Worm (Caenorhabditis elegans) whole organism, late embryonic: ENCODE data around the gene F55C9.11.
"Not testable (repeated sequence)": the region's sequence is repeated elsewhere in the genome, so short reads cannot be mapped to it uniquely, and the experiment has no call there.

Experiments used
- C38D4.7 ChIP-seq: fragments of 200-800 bp; sonication (Bioruptor generic); optimal IDR thresholded peaks from 2 replicates; lab custom pipeline; 2018; ENCODE audit warnings: mild to moderate bottlenecking, missing genetic modification characterization, moderate library complexity, missing compliant biosample characterization
- T23F11.4 ChIP-seq: fragments of 200-800 bp; sonication (Bioruptor generic); optimal IDR thresholded peaks from 2 replicates; lab custom pipeline; 2018; ENCODE audit warnings: mild to moderate bottlenecking, missing genetic modification characterization, missing compliant biosample characterization
- Y22D7AL.16 ChIP-seq: sonication (generic microtip); optimal IDR thresholded peaks from 2 replicates; lab custom pipeline; 2016; ENCODE audit warnings: missing genetic modification characterization, missing compliant biosample characterization
- ahr-1 ChIP-seq: sonication (generic microtip); optimal IDR thresholded peaks from 2 replicates; lab custom pipeline; 2016; ENCODE audit warnings: missing genetic modification characterization, missing compliant biosample characterization
- ama-1 ChIP-seq: fragments of 150-350 bp; optimal IDR thresholded peaks from 2 replicates; lab custom pipeline; 2014
- ceh-18 ChIP-seq: sonication (generic microtip); optimal IDR thresholded peaks from 2 replicates; lab custom pipeline; 2016; ENCODE audit warnings: missing genetic modification characterization, missing compliant biosample characterization
- ceh-19 ChIP-seq: fragments of 200-800 bp; sonication (Bioruptor generic); optimal IDR thresholded peaks from 2 replicates; lab custom pipeline; 2018; ENCODE audit warnings: mild to moderate bottlenecking, missing genetic modification characterization, missing compliant biosample characterization
- ceh-2 ChIP-seq: sonication (generic microtip); optimal IDR thresholded peaks from 2 replicates; lab custom pipeline; 2016; ENCODE audit warnings: missing genotype, missing genetic modification characterization, missing compliant biosample characterization
- ceh-24 ChIP-seq: sonication (generic microtip); optimal IDR thresholded peaks from 2 replicates; lab custom pipeline; 2016; ENCODE audit warnings: mild to moderate bottlenecking, missing genetic modification characterization, missing compliant biosample characterization
- ceh-31 ChIP-seq: sonication (generic microtip); optimal IDR thresholded peaks from 2 replicates; lab custom pipeline; 2016; ENCODE audit warnings: missing genetic modification characterization, missing compliant biosample characterization
- ceh-45 ChIP-seq: fragments of 200-800 bp; sonication (Bioruptor generic); IDR thresholded peaks from 2 replicates; pipeline ENCODE4 v1.3.6; 2022; ENCODE audit warnings: missing genetic modification reagents, missing genetic modification characterization, missing compliant biosample characterization
- ceh-48 ChIP-seq: sonication (generic microtip); optimal IDR thresholded peaks from 2 replicates; lab custom pipeline; 2016; ENCODE audit warnings: missing genetic modification characterization, inconsistent platforms, missing compliant biosample characterization
- che-1 ChIP-seq: sonication (generic microtip); optimal IDR thresholded peaks from 2 replicates; lab custom pipeline; 2016; ENCODE audit warnings: mild to moderate bottlenecking, missing genetic modification characterization, missing compliant biosample characterization
- dve-1 ChIP-seq: sonication (generic microtip); optimal IDR thresholded peaks from 2 replicates; lab custom pipeline; 2017; ENCODE audit warnings: antibody characterized with exemption, mild to moderate bottlenecking, missing genetic modification characterization, missing compliant biosample characterization
- elt-2 ChIP-seq: sonication (generic microtip); optimal IDR thresholded peaks from 2 replicates; lab custom pipeline; 2016; ENCODE audit warnings: missing genetic modification reagents, missing genetic modification characterization, missing compliant biosample characterization
- elt-4 ChIP-seq: sonication (generic microtip); optimal IDR thresholded peaks from 2 replicates; lab custom pipeline; 2016; ENCODE audit warnings: missing genetic modification characterization, missing compliant biosample characterization
- fax-1 ChIP-seq: sonication (generic microtip); optimal IDR thresholded peaks from 2 replicates; lab custom pipeline; 2016; ENCODE audit warnings: missing genotype, missing genetic modification characterization, missing compliant biosample characterization
- hlh-15 ChIP-seq: sonication (generic microtip); optimal IDR thresholded peaks from 2 replicates; lab custom pipeline; 2016; ENCODE audit warnings: missing genetic modification characterization, missing compliant biosample characterization
- hlh-30 ChIP-seq: sonication (generic microtip); optimal IDR thresholded peaks from 2 replicates; lab custom pipeline; 2017; ENCODE audit warnings: antibody characterized with exemption, missing genetic modification characterization, missing compliant biosample characterization; ENCODE audit not compliant: insufficient read depth
- nhr-232 ChIP-seq: sonication (generic microtip); optimal IDR thresholded peaks from 2 replicates; lab custom pipeline; 2016; ENCODE audit warnings: missing genetic modification characterization, missing compliant biosample characterization
- odd-2 ChIP-seq: sonication (generic microtip); optimal IDR thresholded peaks from 2 replicates; lab custom pipeline; 2017; ENCODE audit warnings: antibody characterized with exemption, mild to moderate bottlenecking, missing genetic modification characterization, missing compliant biosample characterization
- pax-1 ChIP-seq: fragments of 150-350 bp; optimal IDR thresholded peaks from 2 replicates; lab custom pipeline; 2014; ENCODE audit warnings: missing biosample characterization, missing genetic modification characterization
- pha-4 ChIP-seq: fragments of 150-350 bp; optimal IDR thresholded peaks from 2 replicates; lab custom pipeline; 2018; ENCODE audit warnings: missing biosample characterization, missing genetic modification reagents, missing genetic modification characterization
- pqm-1 ChIP-seq: sonication (generic microtip); optimal IDR thresholded peaks from 2 replicates; lab custom pipeline; 2016; ENCODE audit warnings: missing genetic modification characterization, missing compliant biosample characterization
- pros-1 ChIP-seq: fragments of 150-350 bp; optimal IDR thresholded peaks from 2 replicates; lab custom pipeline; 2014; ENCODE audit warnings: missing biosample characterization, missing genetic modification reagents, missing genetic modification characterization
- sdc-2 ChIP-seq: sonication (generic microtip); optimal IDR thresholded peaks from 2 replicates; lab custom pipeline; 2016; ENCODE audit warnings: missing genotype, missing genetic modification characterization, missing compliant biosample characterization
- tbx-2 ChIP-seq: sonication (generic microtip); optimal IDR thresholded peaks from 2 replicates; lab custom pipeline; 2016; ENCODE audit warnings: missing genetic modification characterization, missing compliant biosample characterization
- unc-3 ChIP-seq, 2 experiments: fragments of 200-800 bp in 1 of 2; sonication (Bioruptor generic) in 1 of 2; sonication (generic microtip) in 1 of 2; conservative IDR thresholded peaks in 1 of 2; optimal IDR thresholded peaks in 1 of 2; 2 replicates each; pipeline versions ENCODE4 v1.3.6 to Lab custom; 2016 to 2022; ENCODE audit warnings: missing compliant biosample characterization in 2 of 2, missing genetic modification characterization in 2 of 2, missing genetic modification reagents in 1 of 2
- unc-55 ChIP-seq: sonication (generic microtip); optimal IDR thresholded peaks from 2 replicates; lab custom pipeline; 2017; ENCODE audit warnings: missing biosample characterization, missing genetic modification reagents, missing genetic modification characterization
- zip-5 ChIP-seq: sonication (generic microtip); optimal IDR thresholded peaks from 2 replicates; lab custom pipeline; 2016; ENCODE audit warnings: missing genetic modification characterization, missing compliant biosample characterization

The F55C9.11 gene

ce11 chrV:19319460-19319995 is 10.0 kb upstream of the F55C9.11 start, which contains the start of gene C43D7.7:
C43D7.7 (minus strand) TSS chrV:19319510.
- TF ChIP-seq pha-4 (tag; lab: Kevin White, UChicago), result no peak
- TF ChIP-seq zip-5 (tag; lab: Kevin White, UChicago), result no peak
- TF ChIP-seq unc-55 (GFP tag; lab: Kevin White, UChicago), result no peak
- TF ChIP-seq ceh-45 (GFP tag; lab: Robert Waterston, UW), result no peak
- no peak for TF ChIP-seq pros-1 (tag; lab: Kevin White, UChicago)
- no peak for TF ChIP-seq ceh-19 (GFP tag; lab: Kevin White, UChicago)
- no peak for TF ChIP-seq T23F11.4 (GFP tag; lab: Kevin White, UChicago)
- no peak for TF ChIP-seq unc-3 (GFP tag; conservative IDR thresholded peaks at IDR 0.05; lab: Robert Waterston, UW)
- no peak for TF ChIP-seq unc-3 (tag; optimal IDR thresholded peaks at IDR 0.05; lab: Kevin White, UChicago)
- no peak for TF ChIP-seq Y22D7AL.16 (tag; lab: Kevin White, UChicago)
- TF ChIP-seq C38D4.7, result no peak
- TF ChIP-seq, all 69 proteins: peak for 0

ce11 chrV:19317058-19317457 is 7.6 kb upstream of the F55C9.11 start, which contains the start of gene srh-208:
srh-208 (plus strand) TSS chrV:19317358.
- TF ChIP-seq unc-55 (GFP tag; lab: Kevin White, UChicago); elt-4 (tag; lab: Kevin White, UChicago); ceh-18 (tag; lab: Kevin White, UChicago): not testable (repeated sequence)

DNA sequence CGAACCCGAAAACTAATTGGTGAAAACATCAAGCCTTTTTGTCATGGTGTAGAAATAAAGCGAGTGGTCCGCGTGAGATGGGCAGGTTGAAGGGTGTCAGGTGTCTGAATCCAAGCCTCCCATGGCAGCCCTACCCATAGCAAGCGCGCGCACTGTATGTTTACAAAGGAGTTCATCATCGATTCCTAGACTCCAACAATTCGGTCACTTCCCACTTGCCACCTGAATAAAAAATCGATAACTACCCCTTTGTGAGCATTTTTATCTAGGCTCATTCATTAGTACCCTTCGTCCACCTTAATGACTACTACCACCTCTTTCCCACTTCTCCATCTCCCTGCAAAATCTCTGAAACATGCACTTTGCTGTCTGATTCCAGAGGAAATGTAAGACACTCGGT is 3.5 kb upstream of the F55C9.11 start, which contains the start of gene fbxb-64:
fbxb-64 (plus strand) TSS at position 301 of the 400 bp plus-strand sequence.
- TF ChIP-seq ama-1 (lab: Kevin White, UChicago) (no peak), pqm-1 (tag; lab: Kevin White, UChicago) (no peak), nhr-232 (tag; lab: Kevin White, UChicago) (no peak), sdc-2 (tag; lab: Kevin White, UChicago) (no peak), hlh-30 (no peak), pha-4 (tag; lab: Kevin White, UChicago) (no peak), ceh-2 (no peak), ceh-48 (tag; lab: Kevin White, UChicago) (no peak), ceh-24 (tag; lab: Kevin White, UChicago) (no peak), dve-1 (no peak), che-1 (tag; lab: Kevin White, UChicago) (no peak), elt-2 (tag; lab: Kevin White, UChicago) (no peak), pax-1 (tag; lab: Kevin White, UChicago) (no peak), ahr-1 (tag; lab: Kevin White, UChicago) (no peak)
- TF ChIP-seq, all 69 proteins: peak for 0

DNA sequence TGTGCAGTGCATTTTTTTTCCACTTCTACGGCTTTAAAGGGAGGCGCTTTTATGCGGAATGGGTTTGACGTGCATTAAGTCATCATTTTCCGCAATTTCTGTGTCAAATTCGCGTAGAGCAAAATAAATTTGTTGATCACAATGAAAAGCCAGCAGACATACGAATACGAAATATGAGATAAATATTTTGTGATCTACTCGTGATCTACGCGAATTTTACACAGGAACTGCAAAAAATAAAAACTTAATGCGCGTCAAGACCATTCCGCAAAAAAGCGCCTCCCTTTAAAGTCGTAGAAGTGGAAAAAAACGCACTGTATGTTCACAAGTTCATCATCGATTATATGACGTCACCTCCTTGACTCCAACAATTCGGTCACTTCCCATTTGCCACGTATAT is 1.9 kb upstream of the F55C9.11 start, which contains the start of gene C43D7.8:
C43D7.8 (minus strand) TSS at position 101 of the 400 bp plus-strand sequence.
- TF ChIP-seq tbx-2 (tag; lab: Kevin White, UChicago) (no peak), odd-2 (tag; lab: Kevin White, UChicago) (no peak), ceh-48 (tag; lab: Kevin White, UChicago) (no peak), elt-4 (tag; lab: Kevin White, UChicago) (no peak), ceh-24 (tag; lab: Kevin White, UChicago) (no peak), sdc-2 (tag; lab: Kevin White, UChicago) (no peak), fax-1 (tag; lab: Kevin White, UChicago) (no peak), nhr-232 (tag; lab: Kevin White, UChicago) (no peak), T23F11.4 (GFP tag; lab: Kevin White, UChicago) (no peak)

- TF ChIP-seq ama-1 (lab: Kevin White, UChicago) (no peak), pha-4 (tag; lab: Kevin White, UChicago) (no peak), hlh-15 (tag; lab: Kevin White, UChicago) (no peak), C38D4.7 (no peak), che-1 (tag; lab: Kevin White, UChicago) (no peak), hlh-30 (no peak), ceh-31 (tag; lab: Kevin White, UChicago) (no peak), elt-2 (tag; lab: Kevin White, UChicago) (no peak), ceh-48 (tag; lab: Kevin White, UChicago) (no peak), ceh-2 (no peak)
Observed at ce11 chrV:19308137-19308536, 1.4 kb downstream of the F55C9.11 start.
